Worm (Caenorhabditis elegans) whole organism, late embryonic: ENCODE results near the gene slrp-1.

ENCODE experiments used
- ama-1 ChIP-seq: fragments of 150-350 bp; optimal IDR thresholded peaks from 2 replicates; lab custom pipeline; 2014
- ceh-31 ChIP-seq: sonication (generic microtip); optimal IDR thresholded peaks from 2 replicates; lab custom pipeline; 2016; ENCODE audit warnings: missing genetic modification characterization, missing compliant biosample characterization
- hlh-6 ChIP-seq: sonication (generic microtip); optimal IDR thresholded peaks from 2 replicates; lab custom pipeline; 2016; ENCODE audit warnings: missing genotype, missing genetic modification characterization, missing compliant biosample characterization
- hlh-8 ChIP-seq: sonication (generic microtip); optimal IDR thresholded peaks from 2 replicates; lab custom pipeline; 2016; ENCODE audit warnings: missing genotype, missing genetic modification characterization, missing compliant biosample characterization
- sox-4 ChIP-seq: sonication (generic microtip); optimal IDR thresholded peaks from 2 replicates; lab custom pipeline; 2017; ENCODE audit warnings: mild to moderate bottlenecking, missing genetic modification characterization, inconsistent platforms, missing compliant biosample characterization
- syd-9 ChIP-seq: sonication (generic microtip); optimal IDR thresholded peaks from 2 replicates; lab custom pipeline; 2016; ENCODE audit warnings: mild to moderate bottlenecking, missing genetic modification characterization, moderate library complexity, missing compliant biosample characterization

DNA sequence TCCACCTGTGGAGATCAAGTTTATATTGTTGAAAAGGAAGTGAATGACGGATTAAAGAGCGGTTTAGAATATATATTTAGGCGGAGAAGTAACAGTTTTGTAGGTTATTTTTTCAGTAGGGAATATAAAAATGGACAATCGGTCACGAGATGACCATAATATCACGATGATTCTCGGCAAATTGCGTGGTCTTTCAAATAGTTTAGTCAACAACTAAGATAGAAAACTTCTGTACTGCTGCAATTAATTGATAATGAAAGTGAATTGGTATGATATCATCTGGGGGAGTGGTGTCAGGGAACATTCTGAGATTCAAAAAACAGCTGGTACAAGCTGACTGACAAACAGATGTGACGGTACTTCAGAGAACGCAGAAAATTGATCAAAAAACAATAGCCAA lies 42.8 kb downstream of the slrp-1 start:
- no peak for TF ChIP-seq hlh-6 (tag; lab: Kevin White, UChicago)
- TF ChIP-seq sox-4 (tag; lab: Kevin White, UChicago) = no peak
- no peak for TF ChIP-seq hlh-8 (tag; lab: Kevin White, UChicago)
- TF ChIP-seq ceh-31 = no peak
- no peak for TF ChIP-seq ama-1
- TF ChIP-seq syd-9 (tag; lab: Kevin White, UChicago) = no peak
